Comparison of ENCODE assay signal across 2 worm cellular contexts in the genomic region with DNA sequence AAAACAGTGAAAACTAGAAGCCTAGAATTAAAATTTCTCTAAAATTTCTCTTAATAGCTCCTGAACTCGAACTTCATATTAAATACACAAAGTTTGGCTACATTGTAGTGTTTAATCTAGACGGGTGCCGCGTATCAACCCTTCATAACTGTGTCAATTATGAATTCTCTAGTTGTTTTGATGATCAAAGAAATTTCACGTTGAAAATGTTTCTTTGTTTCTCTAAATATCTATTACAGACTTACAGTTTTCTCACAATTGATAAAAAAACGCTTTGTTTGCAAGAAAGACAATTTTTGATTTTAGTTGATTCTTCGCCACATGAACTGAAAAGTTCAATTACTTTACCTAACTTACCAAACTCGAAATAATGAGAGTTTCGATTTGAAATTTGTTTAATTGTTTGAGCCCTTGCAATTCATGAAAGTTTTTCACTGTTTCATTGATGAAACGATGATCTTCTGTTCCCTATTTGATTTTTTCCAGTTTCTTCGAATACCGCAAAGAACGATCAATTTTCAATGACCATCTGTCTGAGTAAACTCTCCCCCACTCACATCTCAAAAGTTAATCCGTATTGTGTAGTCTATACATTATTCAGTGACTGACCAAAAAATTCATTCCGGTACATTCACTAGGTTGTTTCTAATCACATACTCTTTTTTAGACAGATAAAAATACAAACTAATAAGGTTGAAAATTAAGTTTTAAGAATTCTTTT.
TF ChIP-seq lines count a peak whose summit lies in the region.

No protein-coding gene starts in this region.

TF ChIP-seq in whole organism, L1 larva, 84 proteins besides CTCF, POLR2A, EP300 and RAD21 (continued from another document):
- no peak for TF ChIP-seq hlh-4 (tag; optimal IDR thresholded peaks at IDR 0.05; lab: Kevin White, UChicago)
- peak; percentile 33; the same call in 1 of the 2 replicates for TF ChIP-seq grh-1 (GFP tag; IDR thresholded peaks at IDR 0.05; lab: Robert Waterston, UW)

TF ChIP-seq in whole organism, L2 larva, 48 proteins besides CTCF, POLR2A, EP300 and RAD21 (continued from another document):
- no peak for TF ChIP-seq gmeb-1 (tag; optimal IDR thresholded peaks at IDR 0.05; lab: Kevin White, UChicago)
- TF ChIP-seq nhr-25 (tag; optimal IDR thresholded peaks at IDR 0.05; lab: Kevin White, UChicago): no peak
- no peak for TF ChIP-seq ceh-82 (tag; optimal IDR thresholded peaks at IDR 0.05; lab: Kevin White, UChicago)
- peak; percentile 27 for TF ChIP-seq nhr-129 (tag; optimal IDR thresholded peaks at IDR 0.05; lab: Kevin White, UChicago)
- TF ChIP-seq ceh-16 (tag; optimal IDR thresholded peaks at IDR 0.05; lab: Kevin White, UChicago): no peak
- TF ChIP-seq ZK546.5 (tag; optimal IDR thresholded peaks at IDR 0.05; lab: Kevin White, UChicago): no peak
- TF ChIP-seq lin-39 (tag; optimal IDR thresholded peaks at IDR 0.05; lab: Kevin White, UChicago): no peak
- TF ChIP-seq nhr-77 (tag; optimal IDR thresholded peaks at IDR 0.05; lab: Kevin White, UChicago): no peak
- TF ChIP-seq ztf-4 (tag; optimal IDR thresholded peaks at IDR 0.05; lab: Kevin White, UChicago): no peak
- no peak for TF ChIP-seq egl-27 (tag; optimal IDR thresholded peaks at IDR 0.05; lab: Kevin White, UChicago)
- no peak for TF ChIP-seq nhr-10 (tag; optimal IDR thresholded peaks at IDR 0.05; lab: Kevin White, UChicago)
- no peak for TF ChIP-seq nhr-23 (tag; optimal IDR thresholded peaks at IDR 0.05; lab: Kevin White, UChicago)
- TF ChIP-seq lin-13 (GFP tag; optimal IDR thresholded peaks at IDR 0.05; lab: Kevin White, UChicago): no peak
- TF ChIP-seq elt-1 (tag; optimal IDR thresholded peaks at IDR 0.05; lab: Kevin White, UChicago): no peak
- TF ChIP-seq mbf-1 (tag; optimal IDR thresholded peaks at IDR 0.05; lab: Kevin White, UChicago): no peak
- no peak for TF ChIP-seq ztf-1 (GFP tag; conservative IDR thresholded peaks at IDR 0.05; lab: Robert Waterston, UW)
- TF ChIP-seq fos-1 (tag; optimal IDR thresholded peaks at IDR 0.05; lab: Kevin White, UChicago): peak; percentile 10
- TF ChIP-seq lin-11 (tag; optimal IDR thresholded peaks at IDR 0.05; lab: Kevin White, UChicago): no peak
- peak; percentile 27 for TF ChIP-seq nhr-21 (tag; optimal IDR thresholded peaks at IDR 0.05; lab: Kevin White, UChicago)
- no peak for TF ChIP-seq skn-1 (tag; optimal IDR thresholded peaks at IDR 0.05; lab: Kevin White, UChicago)
- no peak for TF ChIP-seq mab-5 (tag; optimal IDR thresholded peaks at IDR 0.05; lab: Kevin White, UChicago)
- no peak for TF ChIP-seq unc-62 (GFP tag; optimal IDR thresholded peaks at IDR 0.05; lab: Kevin White, UChicago)
- no peak for TF ChIP-seq snpc-4 (tag; optimal IDR thresholded peaks at IDR 0.05; lab: Kevin White, UChicago)
- no peak for TF ChIP-seq C34F6.9 (tag; optimal IDR thresholded peaks at IDR 0.05; lab: Kevin White, UChicago)
- TF ChIP-seq aly-2 (tag; optimal IDR thresholded peaks at IDR 0.05; lab: Kevin White, UChicago): no peak
- TF ChIP-seq nhr-11 (tag; optimal IDR thresholded peaks at IDR 0.05; lab: Kevin White, UChicago): no peak
- no peak for TF ChIP-seq alr-1 (tag; optimal IDR thresholded peaks at IDR 0.05; lab: Kevin White, UChicago)
- TF ChIP-seq lsy-2 (tag; optimal IDR thresholded peaks at IDR 0.05; lab: Kevin White, UChicago): peak in 1 of 2 experiments; percentile 43
TF ChIP-seq in whole organism, L2 larva: peak in this region for 6.
